Worm (Caenorhabditis elegans) whole organism, L4/young adult: ENCODE results near the gene sri-48.
"Not testable (repeated sequence)": the region's sequence is repeated elsewhere in the genome, so short reads cannot be mapped to it uniquely, and the experiment has no call there.

Experiments used
- W03F9.2 ChIP-seq: fragments of 150-350 bp; optimal IDR thresholded peaks from 2 replicates; lab custom pipeline; 2014; ENCODE audit warnings: missing biosample characterization, missing genetic modification characterization
- dao-5 ChIP-seq: sonication (generic microtip); optimal IDR thresholded peaks from 2 replicates; lab custom pipeline; 2016; ENCODE audit warnings: missing genotype, missing genetic modification characterization, moderate library complexity, missing compliant biosample characterization
- him-1 ChIP-seq: sonication (generic microtip); optimal IDR thresholded peaks from 2 replicates; lab custom pipeline; 2016; ENCODE audit warnings: missing genotype, missing genetic modification reagents, missing genetic modification characterization, missing compliant biosample characterization

ce11 chrII:3189038-3189437 lies 12.1 kb downstream of the sri-48 start, which contains the start of gene Y27F2A.11:
- TF ChIP-seq W03F9.2 (tag; lab: Kevin White, UChicago); him-1; dao-5 (tag; lab: Kevin White, UChicago): not testable (repeated sequence)
